Worm (Caenorhabditis elegans) whole organism, mixed stage, embryonic: Measurements from ENCODE around the gene cbn-1.

ENCODE experiments used
- M03D4.4 ChIP-seq: sonication (generic microtip); optimal IDR thresholded peaks from 2 replicates; lab custom pipeline; 2017; ENCODE audit warnings: mild to moderate bottlenecking, missing genetic modification characterization, missing compliant biosample characterization
- bed-3 ChIP-seq: fragments of 200-800 bp; sonication (Bioruptor generic); optimal IDR thresholded peaks from 3 replicates; lab custom pipeline; 2018; ENCODE audit warnings: mild to moderate bottlenecking, missing genetic modification characterization, moderate library complexity, missing compliant biosample characterization
- blmp-1 ChIP-seq: fragments of 150-350 bp; optimal IDR thresholded peaks from 2 replicates; lab custom pipeline; 2014; ENCODE audit warnings: missing biosample characterization, missing genetic modification characterization
- ceh-39 ChIP-seq: fragments of 150-350 bp; optimal IDR thresholded peaks from 2 replicates; lab custom pipeline; 2014; ENCODE audit warnings: missing biosample characterization, missing genetic modification characterization
- ceh-43 ChIP-seq: fragments of 200-800 bp; sonication (Bioruptor generic); optimal IDR thresholded peaks from 2 replicates; lab custom pipeline; 2018; ENCODE audit warnings: mild to moderate bottlenecking, missing genetic modification characterization, moderate library complexity, missing compliant biosample characterization
- ceh-83 ChIP-seq: fragments of 200-800 bp; sonication (Bioruptor generic); optimal IDR thresholded peaks from 2 replicates; lab custom pipeline; 2018; ENCODE audit warnings: mild to moderate bottlenecking, missing genetic modification characterization, missing compliant biosample characterization
- cnd-1 ChIP-seq: fragments of 200-800 bp; sonication (Bioruptor generic); optimal IDR thresholded peaks from 2 replicates; lab custom pipeline; 2018; ENCODE audit warnings: mild to moderate bottlenecking, missing genetic modification characterization, missing compliant biosample characterization
- drap-1 ChIP-seq: fragments of 200-800 bp; sonication (Bioruptor generic); optimal IDR thresholded peaks from 3 replicates; lab custom pipeline; 2018; ENCODE audit warnings: mild to moderate bottlenecking, missing genetic modification characterization, missing compliant biosample characterization
- elt-1 ChIP-seq: sonication (generic microtip); optimal IDR thresholded peaks from 2 replicates; lab custom pipeline; 2017; ENCODE audit warnings: missing genetic modification characterization, mild to moderate bottlenecking, missing compliant biosample characterization, antibody characterized with exemption, moderate library complexity, borderline replicate concordance; ENCODE audit not compliant: insufficient read depth
- elt-3 ChIP-seq: fragments of 150-350 bp; optimal IDR thresholded peaks from 2 replicates; lab custom pipeline; 2014; ENCODE audit warnings: missing biosample characterization, missing genetic modification characterization
- flh-1 ChIP-seq: fragments of 200-800 bp; sonication (Bioruptor generic); optimal IDR thresholded peaks from 2 replicates; lab custom pipeline; 2018; ENCODE audit warnings: mild to moderate bottlenecking, missing genetic modification characterization, moderate library complexity, missing compliant biosample characterization
- ham-2 ChIP-seq: fragments of 200-800 bp; sonication (Bioruptor generic); optimal IDR thresholded peaks from 2 replicates; lab custom pipeline; 2018; ENCODE audit warnings: mild to moderate bottlenecking, missing genetic modification characterization, missing compliant biosample characterization
- hlh-1 ChIP-seq: fragments of 150-350 bp; optimal IDR thresholded peaks from 2 replicates; lab custom pipeline; 2014; ENCODE audit warnings: missing biosample characterization, missing genetic modification reagents, missing genetic modification characterization
- lin-13 ChIP-seq: fragments of 150-350 bp; optimal IDR thresholded peaks from 2 replicates; lab custom pipeline; 2014; ENCODE audit warnings: missing biosample characterization, missing genetic modification characterization
- lin-32 ChIP-seq: fragments of 200-800 bp; sonication (Bioruptor generic); optimal IDR thresholded peaks from 2 replicates; lab custom pipeline; 2018; ENCODE audit warnings: mild to moderate bottlenecking, missing genetic modification characterization, missing compliant biosample characterization
- lsy-2 ChIP-seq: fragments of 150-350 bp; optimal IDR thresholded peaks from 2 replicates; lab custom pipeline; 2014; ENCODE audit warnings: missing biosample characterization, missing genetic modification characterization
- mab-5 ChIP-seq: fragments of 150-350 bp; optimal IDR thresholded peaks from 2 replicates; lab custom pipeline; 2014; ENCODE audit warnings: missing biosample characterization, missing genetic modification characterization
- mep-1 ChIP-seq: fragments of 150-350 bp; optimal IDR thresholded peaks from 2 replicates; lab custom pipeline; 2017; ENCODE audit warnings: missing biosample characterization, missing genetic modification reagents, missing genetic modification characterization, inconsistent platforms
- mls-2 ChIP-seq: sonication (generic microtip); optimal IDR thresholded peaks from 2 replicates; lab custom pipeline; 2016; ENCODE audit warnings: mild to moderate bottlenecking, missing genetic modification characterization, moderate library complexity, missing compliant biosample characterization
- nhr-12 ChIP-seq: fragments of 150-350 bp; optimal IDR thresholded peaks from 2 replicates; lab custom pipeline; 2014; ENCODE audit warnings: missing biosample characterization, missing genetic modification characterization
- nhr-2 ChIP-seq: fragments of 150-350 bp; optimal IDR thresholded peaks from 2 replicates; lab custom pipeline; 2014; ENCODE audit warnings: missing biosample characterization, missing genetic modification characterization
- nhr-237 ChIP-seq: fragments of 150-350 bp; optimal IDR thresholded peaks from 2 replicates; lab custom pipeline; 2014; ENCODE audit warnings: missing biosample characterization, missing genetic modification characterization
- nhr-28 ChIP-seq: fragments of 150-350 bp; optimal IDR thresholded peaks from 2 replicates; lab custom pipeline; 2014; ENCODE audit warnings: missing biosample characterization, missing genetic modification characterization
- nhr-76 ChIP-seq: sonication (generic microtip); optimal IDR thresholded peaks from 2 replicates; lab custom pipeline; 2017; ENCODE audit warnings: missing biosample characterization, missing genetic modification characterization
- sem-2 ChIP-seq: fragments of 200-800 bp; sonication (Bioruptor generic); optimal IDR thresholded peaks from 2 replicates; lab custom pipeline; 2018; ENCODE audit warnings: mild to moderate bottlenecking, missing genetic modification characterization, missing compliant biosample characterization
- snpc-4 ChIP-seq: fragments of 150-350 bp; optimal IDR thresholded peaks from 2 replicates; lab custom pipeline; 2014; ENCODE audit warnings: missing biosample characterization, missing genetic modification characterization
- sptf-1 ChIP-seq: sonication (generic microtip); optimal IDR thresholded peaks from 2 replicates; lab custom pipeline; 2017; ENCODE audit warnings: mild to moderate bottlenecking, missing genetic modification characterization, moderate library complexity, missing compliant biosample characterization
- tbx-8 ChIP-seq: fragments of 200-800 bp; sonication (Bioruptor generic); optimal IDR thresholded peaks from 2 replicates; lab custom pipeline; 2018; ENCODE audit warnings: mild to moderate bottlenecking, missing genetic modification characterization, moderate library complexity, missing compliant biosample characterization
- unc-120 ChIP-seq: sonication (generic microtip); optimal IDR thresholded peaks from 2 replicates; lab custom pipeline; 2017; ENCODE audit warnings: missing genetic modification characterization, missing compliant biosample characterization; ENCODE audit not compliant: poor library complexity, severe bottlenecking
- unc-39 ChIP-seq: fragments of 150-350 bp; optimal IDR thresholded peaks from 2 replicates; lab custom pipeline; 2014; ENCODE audit warnings: missing biosample characterization, missing genetic modification characterization
- unc-62 ChIP-seq: fragments of 150-350 bp; optimal IDR thresholded peaks from 2 replicates; lab custom pipeline; 2014; ENCODE audit warnings: missing biosample characterization, missing genetic modification reagents, missing genetic modification characterization
- zip-8 ChIP-seq: fragments of 150-350 bp; optimal IDR thresholded peaks from 2 replicates; lab custom pipeline; 2014; ENCODE audit warnings: missing biosample characterization, missing genetic modification characterization
- ztf-11 ChIP-seq: fragments of 150-350 bp; optimal IDR thresholded peaks from 2 replicates; lab custom pipeline; 2014; ENCODE audit warnings: missing biosample characterization, missing genetic modification characterization

cbn-1 gene

DNA sequence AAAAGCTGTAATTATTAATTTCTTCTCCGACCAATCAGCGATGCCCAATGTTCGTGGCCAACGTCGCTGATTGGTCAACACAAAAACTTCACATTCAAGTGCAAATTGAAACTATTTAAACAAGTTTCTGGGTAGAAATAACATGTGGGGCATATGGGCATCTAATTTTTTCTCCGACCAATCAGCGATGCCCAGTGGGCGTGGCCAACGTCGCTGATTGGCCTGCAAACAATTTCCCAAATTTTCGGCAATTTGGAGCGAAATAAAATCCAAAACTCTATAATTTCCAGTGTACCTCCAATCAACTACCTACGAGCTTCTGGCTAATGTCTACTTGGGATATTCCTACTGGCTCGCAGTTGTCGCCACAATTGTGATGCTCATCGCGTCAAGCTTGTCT lies 9.0 kb upstream of the cbn-1 start:
- TF ChIP-seq ceh-39 (tag; lab: Kevin White, UChicago) (no peak), ceh-83 (GFP tag; lab: Kevin White, UChicago) (no peak), lin-13 (no peak), tbx-8 (GFP tag; lab: Kevin White, UChicago) (no peak), mls-2 (no peak), sptf-1 (tag; lab: Kevin White, UChicago) (no peak), blmp-1 (tag; lab: Kevin White, UChicago) (no peak), elt-1 (tag; lab: Kevin White, UChicago) (no peak), mep-1 (tag; lab: Kevin White, UChicago) (no peak), nhr-28 (tag; lab: Kevin White, UChicago) (no peak), ztf-11 (no peak), unc-39 (no peak), mab-5 (tag; lab: Kevin White, UChicago) (no peak), M03D4.4 (tag; lab: Kevin White, UChicago) (no peak)

ce11 chrII:340714-341113 lies 8.4 kb upstream of the cbn-1 start:
- TF ChIP-seq zip-8 (tag; lab: Kevin White, UChicago) = no peak
- no peak for TF ChIP-seq elt-1 (tag; lab: Kevin White, UChicago)
- no peak for TF ChIP-seq elt-3 (tag; lab: Kevin White, UChicago)
- no peak for TF ChIP-seq nhr-76 (tag; lab: Kevin White, UChicago)
- no peak for TF ChIP-seq drap-1 (GFP tag; lab: Kevin White, UChicago)

- TF ChIP-seq bed-3 (GFP tag; lab: Kevin White, UChicago) (no peak), nhr-12 (tag; lab: Kevin White, UChicago) (no peak), nhr-28 (tag; lab: Kevin White, UChicago) (no peak), lin-32 (GFP tag; lab: Kevin White, UChicago) (no peak), sem-2 (no peak), ham-2 (GFP tag; lab: Kevin White, UChicago) (no peak), lin-13 (no peak), lsy-2 (tag; lab: Kevin White, UChicago) (no peak), nhr-237 (tag; lab: Kevin White, UChicago) (no peak), sptf-1 (tag; lab: Kevin White, UChicago) (no peak), unc-120 (tag; lab: Kevin White, UChicago) (no peak), mep-1 (tag; lab: Kevin White, UChicago) (no peak), unc-62 (GFP tag; lab: Kevin White, UChicago) (no peak), mab-5 (tag; lab: Kevin White, UChicago) (no peak), snpc-4 (no peak), ceh-39 (tag; lab: Kevin White, UChicago) (no peak), ceh-43 (no peak), cnd-1 (no peak), nhr-2 (no peak)
These were observed 7.9 kb upstream of the cbn-1 start, which contains the start of gene clc-31 for ce11 chrII:340224-340623. Gene clc-31, plus strand, starts transcription at chrII:340524.

- TF ChIP-seq zip-8 (tag; lab: Kevin White, UChicago) (no peak), flh-1 (no peak), sem-2 (no peak), ham-2 (GFP tag; lab: Kevin White, UChicago) (peak; percentile 57), blmp-1 (tag; lab: Kevin White, UChicago) (peak; percentile 87)
These were observed 5.0 kb upstream of the cbn-1 start, which contains the start of gene cpn-2 for ce11 chrII:337233-337832. Gene cpn-2, plus strand, starts transcription at chrII:337782.

DNA sequence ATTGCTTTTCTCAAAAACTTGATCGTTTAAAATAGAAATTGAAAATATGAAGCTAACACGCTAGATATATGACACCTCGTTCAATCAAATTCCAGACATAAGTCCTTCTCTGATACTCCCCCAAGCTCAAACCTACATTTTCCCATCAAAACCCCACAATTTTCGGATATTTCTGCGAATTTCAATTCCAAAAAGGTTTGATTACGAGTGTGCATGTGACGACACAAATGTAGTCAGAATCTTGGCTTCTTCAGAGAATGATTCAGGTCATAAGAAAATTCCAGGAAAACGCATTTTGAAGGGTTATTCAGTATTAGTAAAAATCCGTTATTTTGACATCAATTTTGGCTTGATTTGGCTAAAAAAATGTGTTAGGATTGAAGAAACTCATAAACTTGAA lies 2.5 kb upstream of the cbn-1 start:
- TF ChIP-seq nhr-28 (tag; lab: Kevin White, UChicago) (no peak), unc-39 (no peak), nhr-2 (no peak), drap-1 (GFP tag; lab: Kevin White, UChicago) (no peak), unc-62 (GFP tag; lab: Kevin White, UChicago) (no peak), cnd-1 (no peak), mls-2 (no peak), lin-32 (GFP tag; lab: Kevin White, UChicago) (no peak), hlh-1 (tag; lab: Kevin White, UChicago) (no peak)
